Worm (Caenorhabditis elegans): Measurements from ENCODE around the gene trk-1.

ce11 chrX:8961120-8961834 is 10.5 kb upstream of the trk-1 start, which contains the start of gene aexr-3:
- no peak for TF ChIP-seq ref-1 (GFP tag; conservative IDR thresholded peaks at IDR 0.05)
- no peak for TF ChIP-seq med-1 (GFP tag; optimal IDR thresholded peaks at IDR 0.05; ENCODE audit: insufficient read depth)
- no peak for TF ChIP-seq T22C8.4 (GFP tag; IDR thresholded peaks at IDR 0.05)

Measured in whole organism, midembryonic.